Fruit fly (Drosophila melanogaster): Measurements from ENCODE around the gene Pde1c.

Pde1c gene

DNA sequence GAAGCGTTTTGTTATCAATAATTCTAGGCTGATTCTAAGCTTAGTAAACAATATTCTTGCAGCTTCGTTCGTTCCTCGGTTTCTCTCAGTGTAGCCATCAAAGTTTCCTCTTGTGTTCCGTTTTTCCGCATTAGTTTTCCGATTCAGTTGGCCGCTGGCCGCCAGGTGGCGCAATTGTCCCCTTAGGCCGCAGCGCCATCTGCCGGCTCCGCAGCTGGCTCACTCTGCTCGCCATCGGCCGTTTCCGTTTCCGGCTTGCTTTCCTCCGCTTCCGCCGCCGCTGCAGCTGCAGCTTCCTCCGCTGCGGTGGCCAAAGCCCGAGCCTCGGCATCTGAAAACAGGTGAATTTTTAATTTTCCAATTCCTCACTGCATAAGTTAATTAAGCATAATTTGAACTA, 112.0 kb downstream of the Pde1c start (continued):
- TF ChIP-seq CG11560 (tag; IDR thresholded peaks at IDR 0.05), result no peak; the same call in 1 of the 3 replicates
- TF ChIP-seq CG10565 (GFP tag; optimal IDR thresholded peaks at IDR 0.05), result peak; percentile 79
- TF ChIP-seq CG17829 (tag; optimal IDR thresholded peaks at IDR 0.05), result peak; percentile 95
- TF ChIP-seq gro (GFP tag; optimal IDR thresholded peaks at IDR 0.05), result peak; percentile 74
- no peak for TF ChIP-seq nom (GFP tag; optimal IDR thresholded peaks at IDR 0.05)
- TF ChIP-seq fd3F (GFP tag; optimal IDR thresholded peaks at IDR 0.05), result peak; percentile 74
- TF ChIP-seq gcm (GFP tag; optimal IDR thresholded peaks at IDR 0.05), result peak; percentile 91
- peak; percentile 96 for TF ChIP-seq Awh (GFP tag; IDR thresholded peaks at IDR 0.05)
- TF ChIP-seq CG11723 (GFP tag; optimal IDR thresholded peaks at IDR 0.05), result peak; percentile 97
- peak; percentile 74; the same call in 1 of the 2 replicates for TF ChIP-seq aop (GFP tag; IDR thresholded peaks at IDR 0.05)
- TF ChIP-seq hb (GFP tag; IDR thresholded peaks at IDR 0.05; ENCODE audit: partially characterized antibody), result no peak
- peak; percentile 66 for TF ChIP-seq CG12769 (tag; optimal IDR thresholded peaks at IDR 0.05)
- peak; percentile 87 for TF ChIP-seq so (GFP tag; IDR thresholded peaks at IDR 0.05)
- no peak for TF ChIP-seq Tbp (GFP tag; optimal IDR thresholded peaks at IDR 0.05)
- TF ChIP-seq CG4282 (GFP tag; optimal IDR thresholded peaks at IDR 0.05), result peak; percentile 82
- TF ChIP-seq fru (optimal IDR thresholded peaks at IDR 0.05), result no peak
- TF ChIP-seq Hr78 (GFP tag; optimal IDR thresholded peaks at IDR 0.05), result peak in 1 of 2 experiments; percentile 49
- TF ChIP-seq Nf-YC (tag; optimal IDR thresholded peaks at IDR 0.05), result peak; percentile 72
- no peak for TF ChIP-seq sd (tag; optimal IDR thresholded peaks at IDR 0.05)
- TF ChIP-seq Spps (tag; optimal IDR thresholded peaks at IDR 0.05), result peak; percentile 75
- peak; percentile 94 for TF ChIP-seq CG10959 (GFP tag; IDR thresholded peaks at IDR 0.05)
- peak; percentile 65 for TF ChIP-seq Dek (tag; optimal IDR thresholded peaks at IDR 0.05)
- peak; percentile 95 for TF ChIP-seq wek (GFP tag; optimal IDR thresholded peaks at IDR 0.05)
- TF ChIP-seq CG18764 (GFP tag; optimal IDR thresholded peaks at IDR 0.05), result peak; percentile 96
- peak; percentile 56 for TF ChIP-seq CG9215 (GFP tag; IDR thresholded peaks at IDR 0.05)
- peak; percentile 98 for TF ChIP-seq CG34376 (GFP tag; optimal IDR thresholded peaks at IDR 0.05)
- peak; percentile 68 for TF ChIP-seq Myb (GFP tag; optimal IDR thresholded peaks at IDR 0.05)
- no peak for TF ChIP-seq cg (GFP tag; optimal IDR thresholded peaks at IDR 0.05)
- peak; percentile 80 for TF ChIP-seq crc (GFP tag; optimal IDR thresholded peaks at IDR 0.05)
- peak; percentile 94 for TF ChIP-seq CG15514 (GFP tag; optimal IDR thresholded peaks at IDR 0.05)
- TF ChIP-seq dm (GFP tag; optimal IDR thresholded peaks at IDR 0.05), result peak; percentile 92
- TF ChIP-seq H15 (GFP tag; IDR thresholded peaks at IDR 0.05), result peak; percentile 94
- peak; percentile 90 for TF ChIP-seq nmo (GFP tag; optimal IDR thresholded peaks at IDR 0.05)
- peak; percentile 99 for TF ChIP-seq sens (GFP tag)
- TF ChIP-seq Asciz (GFP tag; optimal IDR thresholded peaks at IDR 0.05), result peak; percentile 97
- TF ChIP-seq btn (GFP tag; optimal IDR thresholded peaks at IDR 0.05), result peak; percentile 97
- no peak for TF ChIP-seq Dfd (GFP tag; optimal IDR thresholded peaks at IDR 0.05)
- peak; percentile 66; the same call in 2 of the 3 replicates for TF ChIP-seq Opbp (GFP tag; IDR thresholded peaks at IDR 0.05; ENCODE audit: partially characterized antibody)
- peak; percentile 78 for TF ChIP-seq CG12155 (GFP tag; optimal IDR thresholded peaks at IDR 0.05)
- TF ChIP-seq Doc3 (GFP tag; IDR thresholded peaks at IDR 0.05; ENCODE audit: partially characterized antibody), result no peak
- TF ChIP-seq Ssrp (tag; optimal IDR thresholded peaks at IDR 0.05), result peak; percentile 81
- TF ChIP-seq CG5180 (GFP tag; optimal IDR thresholded peaks at IDR 0.05), result peak; percentile 88
